Fruit fly (Drosophila melanogaster): ENCODE results near the gene Pcyt2.

The Pcyt2 gene

DNA sequence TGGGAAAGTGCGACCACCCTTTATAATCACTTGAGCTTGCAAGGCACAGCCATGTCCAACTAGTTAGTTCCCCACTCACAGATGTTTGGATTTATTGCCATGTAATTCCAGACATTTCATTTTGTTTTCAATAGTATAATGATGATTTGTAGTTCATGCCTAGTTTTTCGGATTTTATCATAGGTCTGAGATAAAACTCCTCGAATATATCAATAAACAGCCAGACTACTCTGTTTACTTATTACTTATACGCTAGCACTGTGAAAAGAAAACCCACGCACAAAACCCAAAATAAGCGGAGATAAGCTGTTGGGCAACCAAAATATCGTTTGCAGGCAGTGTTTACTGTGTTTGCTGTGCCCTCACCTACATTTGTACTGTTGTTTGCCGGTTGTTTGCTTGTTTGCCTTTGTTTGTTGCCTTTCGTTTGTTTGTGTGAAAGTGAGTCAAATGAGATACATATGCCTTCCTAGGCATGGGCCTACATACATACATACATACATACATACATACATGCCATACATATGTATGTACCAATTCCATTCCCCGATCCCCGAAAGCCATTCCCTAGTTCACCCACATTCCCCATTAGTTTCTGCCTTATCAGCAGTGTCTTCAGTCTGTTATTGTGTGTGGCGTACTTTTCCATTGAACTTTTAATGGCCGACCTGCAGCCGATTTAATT is 26.0 kb downstream of the Pcyt2 start (continued):
- TF ChIP-seq kni (GFP tag; optimal IDR thresholded peaks at IDR 0.05) (peak; percentile 97), CG5953 (GFP tag; IDR thresholded peaks at IDR 0.05) (no peak; the same call in none of the 2 replicates), CG11085 (GFP tag; IDR thresholded peaks at IDR 0.05) (no peak), tap (tag; optimal IDR thresholded peaks at IDR 0.05) (peak; percentile 50), psq (GFP tag; optimal IDR thresholded peaks at IDR 0.05) (peak; percentile 55), CG12391 (tag; optimal IDR thresholded peaks at IDR 0.05) (peak; percentile 64), CG6683 (GFP tag; optimal IDR thresholded peaks at IDR 0.05) (peak; percentile 48), sima (GFP tag; optimal IDR thresholded peaks at IDR 0.05) (peak; percentile 54), Sin3A (optimal IDR thresholded peaks at IDR 0.05) (no peak), GATAe (GFP tag; conservative IDR thresholded peaks at IDR 0.05) (peak; percentile 14; the same call in 1 of the 2 replicates), fd3F (GFP tag; optimal IDR thresholded peaks at IDR 0.05) (no peak), gt (GFP tag; IDR thresholded peaks at IDR 0.05) (no peak), CG4404 (GFP tag; IDR thresholded peaks at IDR 0.05) (peak; percentile 18; the same call in 1 of the 2 replicates), grau (tag; optimal IDR thresholded peaks at IDR 0.05) (peak; percentile 95), CG11504 (tag; optimal IDR thresholded peaks at IDR 0.05) (peak; percentile 74), Sox102F (GFP tag; optimal IDR thresholded peaks at IDR 0.05) (peak; percentile 72), Med (GFP tag) (peak; percentile 86), CG2116 (GFP tag; optimal IDR thresholded peaks at IDR 0.05) (peak; percentile 58), Ptx1 (GFP tag; IDR thresholded peaks at IDR 0.05) (peak; percentile 72), CG18619 (GFP tag; optimal IDR thresholded peaks at IDR 0.05) (peak; percentile 60), CG11723 (GFP tag; optimal IDR thresholded peaks at IDR 0.05) (peak; percentile 54), vfl (GFP tag; optimal IDR thresholded peaks at IDR 0.05) (no peak), CG14860 (GFP tag; IDR thresholded peaks at IDR 0.05; ENCODE audit: partially characterized antibody) (no peak), CG17612 (GFP tag; IDR thresholded peaks at IDR 0.05) (no peak), CG10209 (GFP tag; optimal IDR thresholded peaks at IDR 0.05) (peak; percentile 81), CG17802 (tag; optimal IDR thresholded peaks at IDR 0.05) (peak; percentile 58), lov (optimal IDR thresholded peaks at IDR 0.05) (no peak), lov (GFP tag; IDR thresholded peaks at IDR 0.05) (peak; percentile 86; the same call in 2 of the 3 replicates), CG7556 (GFP tag; optimal IDR thresholded peaks at IDR 0.05) (peak; percentile 72), Dad (GFP tag; optimal IDR thresholded peaks at IDR 0.05) (no peak), CG10147 (GFP tag; optimal IDR thresholded peaks at IDR 0.05) (peak; percentile 64), Eip74EF (GFP tag; optimal IDR thresholded peaks at IDR 0.05) (peak in 1 of 2 experiments; percentile 32), ac (GFP tag; optimal IDR thresholded peaks at IDR 0.05) (peak; percentile 91), CG6791 (GFP tag; IDR thresholded peaks at IDR 0.05; ENCODE audit: partially characterized antibody) (no peak), Oli (tag; optimal IDR thresholded peaks at IDR 0.05) (peak; percentile 64), Hr51 (GFP tag; optimal IDR thresholded peaks at IDR 0.05) (peak in 1 of 2 experiments; percentile 67), ranshi (GFP tag; IDR thresholded peaks at IDR 0.05) (peak; percentile 37), slbo (GFP tag; IDR thresholded peaks at IDR 0.05) (peak; percentile 12; the same call in 1 of the 2 replicates), prd (optimal IDR thresholded peaks at IDR 0.05) (no peak), prd (GFP tag; IDR thresholded peaks at IDR 0.05) (peak; percentile 50; the same call in 1 of the 3 replicates), CG1792 (GFP tag; optimal IDR thresholded peaks at IDR 0.05) (no peak), Dref (GFP tag; IDR thresholded peaks at IDR 0.05) (no peak), hkb (optimal IDR thresholded peaks at IDR 0.05) (no peak), hkb (GFP tag; IDR thresholded peaks at IDR 0.05) (peak; percentile 65), MESR4 (GFP tag; optimal IDR thresholded peaks at IDR 0.05) (peak; percentile 0), Spps (tag; optimal IDR thresholded peaks at IDR 0.05) (peak; percentile 71), CG15696 (tag; optimal IDR thresholded peaks at IDR 0.05) (peak; percentile 95), yki (optimal IDR thresholded peaks at IDR 0.05) (no peak), toy (GFP tag; IDR thresholded peaks at IDR 0.05) (no peak), CG6654 (GFP tag; optimal IDR thresholded peaks at IDR 0.05) (peak; percentile 10)

All from whole organism, embryonic.